Worm (Caenorhabditis elegans): ENCODE results near the gene col-127.

DNA sequence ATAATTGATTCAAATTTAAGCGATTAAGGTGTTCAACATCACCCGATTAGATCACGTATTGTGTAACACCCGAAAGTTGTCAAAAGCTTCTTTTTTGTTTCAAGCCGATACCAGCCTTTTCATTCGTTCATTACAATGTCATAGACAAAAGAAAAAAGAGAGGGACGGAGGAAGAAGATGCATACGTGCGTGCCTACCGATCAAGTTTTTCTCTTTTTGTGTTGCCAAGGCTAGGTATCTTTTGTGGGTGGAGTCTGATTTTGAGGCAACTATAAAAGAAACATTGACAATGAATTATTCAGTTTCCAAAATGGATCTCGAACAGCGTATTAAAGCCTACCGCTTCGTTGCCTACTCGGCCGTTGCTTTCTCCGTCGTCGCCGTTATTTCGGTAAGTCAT, 40.8 kb downstream of the col-127 start, which contains the start of gene col-125:
- no peak for TF ChIP-seq sem-2 (GFP tag; optimal IDR thresholded peaks at IDR 0.05)
- no peak for TF ChIP-seq snpc-4 (tag; optimal IDR thresholded peaks at IDR 0.05)

Measured in whole organism, mixed stage, embryonic.